Worm (Caenorhabditis elegans): ENCODE results near the gene fbxb-81.
"Not testable (repeated sequence)": the region's sequence is repeated elsewhere in the genome, so short reads cannot be mapped to it uniquely, and the experiment has no call there.

The fbxb-81 gene

DNA sequence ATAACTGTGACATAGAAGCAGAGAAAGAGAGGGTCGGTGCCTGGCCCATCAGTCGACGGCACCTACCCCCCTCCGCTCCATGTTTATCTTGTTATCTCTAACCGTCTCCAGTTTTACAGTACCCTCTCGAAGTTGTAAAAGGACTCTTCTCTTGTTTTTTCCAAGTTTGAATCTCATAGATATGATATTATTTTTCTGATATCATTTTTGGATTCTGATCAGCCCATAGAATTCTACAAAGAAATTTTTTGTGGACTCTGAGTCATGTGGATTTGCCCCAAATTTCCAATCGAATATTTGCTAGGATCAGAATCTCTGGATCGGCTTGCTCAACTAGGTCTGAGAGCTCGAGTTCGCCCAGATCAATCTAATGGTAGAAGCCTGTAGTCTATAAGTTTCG, 26.4 kb downstream of the fbxb-81 start, which contains the start of gene C29F9.6:
TSS of gene C29F9.6 (plus strand) at position 301 of the 400 bp plus-strand sequence.
- TF ChIP-seq K09A11.1 (tag; optimal IDR thresholded peaks at IDR 0.05; ENCODE audit: insufficient read depth), result no peak
- TF ChIP-seq ceh-31 (tag; optimal IDR thresholded peaks at IDR 0.05), result no peak
- no peak for TF ChIP-seq K02D7.2 (tag; optimal IDR thresholded peaks at IDR 0.05)
- TF ChIP-seq sdc-2 (tag; optimal IDR thresholded peaks at IDR 0.05), result no peak
- no peak for TF ChIP-seq hlh-15 (tag; optimal IDR thresholded peaks at IDR 0.05)
- no peak for TF ChIP-seq unc-55 (GFP tag; optimal IDR thresholded peaks at IDR 0.05)
- no peak for TF ChIP-seq lim-6 (tag; optimal IDR thresholded peaks at IDR 0.05)
- no peak for TF ChIP-seq ahr-1 (tag; optimal IDR thresholded peaks at IDR 0.05)
- TF ChIP-seq pha-4 (tag; optimal IDR thresholded peaks at IDR 0.05), result no peak
- TF ChIP-seq ceh-34 (tag; optimal IDR thresholded peaks at IDR 0.05), result no peak
- TF ChIP-seq C38D4.7 (GFP tag; optimal IDR thresholded peaks at IDR 0.05), result no peak

DNA sequence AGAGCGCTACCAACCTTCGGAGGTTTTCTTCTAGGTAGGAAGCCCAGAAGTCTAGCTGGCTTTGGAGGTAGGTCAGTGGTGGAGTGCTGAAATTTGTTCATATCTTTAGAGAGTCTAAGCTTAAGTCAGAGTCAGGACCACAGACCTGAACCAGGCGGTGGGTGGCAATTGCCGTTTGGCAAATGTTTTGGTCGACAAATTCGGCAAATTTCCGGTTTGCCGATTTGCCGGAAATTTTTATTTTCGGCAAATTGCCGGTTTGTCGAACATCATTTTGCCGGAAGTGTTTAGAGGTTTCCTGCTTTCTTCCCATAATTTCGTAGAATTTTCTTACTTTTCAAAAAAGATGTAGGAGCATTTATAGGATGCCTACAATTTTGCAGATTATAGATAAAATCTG, 42.2 kb downstream of the fbxb-81 start, which contains the start of gene C29F9.9:
TSS of gene C29F9.9 (minus strand) at position 101 of the 400 bp plus-strand sequence.
- not testable (repeated sequence) for TF ChIP-seq C38D4.7 (GFP tag; optimal IDR thresholded peaks at IDR 0.05); ceh-48 (tag; optimal IDR thresholded peaks at IDR 0.05); ceh-30 (tag; optimal IDR thresholded peaks at IDR 0.05)

DNA sequence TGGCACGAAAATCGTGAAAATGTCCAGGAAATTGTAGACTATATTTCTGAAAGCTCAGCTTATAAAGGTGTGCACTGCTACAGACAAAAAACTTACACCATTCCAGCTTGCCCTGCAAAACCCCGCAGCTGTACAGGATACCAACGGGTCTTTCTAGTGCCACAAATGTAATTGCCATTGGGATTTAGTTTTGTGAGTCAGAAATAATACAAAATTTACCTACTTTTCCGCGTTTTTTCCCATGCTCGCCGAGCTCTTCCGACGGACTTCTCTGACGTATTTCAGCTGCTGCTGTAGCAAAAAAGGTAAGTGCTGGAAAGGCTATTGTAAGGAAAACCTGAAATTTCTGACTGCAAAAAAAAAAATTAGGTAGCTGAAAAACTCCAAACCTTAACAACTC, 44.0 kb downstream of the fbxb-81 start, which contains the start of gene C29F9.8:
TSS of gene C29F9.8 (minus strand) at position 101 of the 400 bp plus-strand sequence.
- TF ChIP-seq elt-4, elt-2, che-1 (tag; optimal IDR thresholded peaks at IDR 0.05): not testable (repeated sequence)

DNA sequence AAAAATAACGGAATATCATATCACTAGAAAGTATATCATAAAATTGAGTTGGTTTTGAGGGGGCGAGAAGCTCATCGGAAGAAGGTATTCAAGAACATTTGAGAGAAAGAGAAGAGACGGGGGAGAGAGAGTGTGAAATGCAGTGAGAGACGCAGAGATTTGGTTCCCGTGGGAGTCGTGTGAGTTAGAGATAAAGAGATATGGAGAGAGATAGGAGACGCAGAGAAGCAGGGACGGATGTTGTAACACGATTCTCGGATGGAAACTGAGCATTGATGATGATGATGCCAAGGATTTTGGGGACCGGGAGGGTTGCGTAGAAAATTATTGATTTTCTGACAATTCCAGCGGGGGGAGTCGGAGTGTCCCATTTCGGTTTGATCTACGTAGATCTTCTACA, 44.8 kb downstream of the fbxb-81 start:
- TF ChIP-seq madf-2 (tag; optimal IDR thresholded peaks at IDR 0.05) (no peak), sox-4 (tag; optimal IDR thresholded peaks at IDR 0.05) (no peak), unc-55 (GFP tag; optimal IDR thresholded peaks at IDR 0.05) (peak; percentile 55), pros-1 (tag; optimal IDR thresholded peaks at IDR 0.05) (no peak), nfya-1 (tag; optimal IDR thresholded peaks at IDR 0.05) (peak; percentile 30), pax-1 (tag; optimal IDR thresholded peaks at IDR 0.05) (no peak), ets-4 (tag; optimal IDR thresholded peaks at IDR 0.05) (no peak), ceh-30 (tag; optimal IDR thresholded peaks at IDR 0.05) (peak; percentile 21), unc-3 (GFP tag; conservative IDR thresholded peaks at IDR 0.05) (no peak), unc-3 (tag; optimal IDR thresholded peaks at IDR 0.05) (no peak), npax-4 (tag; optimal IDR thresholded peaks at IDR 0.05) (no peak), syd-9 (tag; optimal IDR thresholded peaks at IDR 0.05) (no peak), hlh-13 (GFP tag; optimal IDR thresholded peaks at IDR 0.05) (no peak), che-1 (tag; optimal IDR thresholded peaks at IDR 0.05) (no peak), C38D4.7 (GFP tag; optimal IDR thresholded peaks at IDR 0.05) (no peak), pha-4 (tag; optimal IDR thresholded peaks at IDR 0.05) (no peak), ztf-16 (tag; optimal IDR thresholded peaks at IDR 0.05) (no peak), ceh-31 (tag; optimal IDR thresholded peaks at IDR 0.05) (peak; percentile 15), hlh-30 (tag; optimal IDR thresholded peaks at IDR 0.05; ENCODE audit: insufficient read depth) (no peak), pag-3 (tag; optimal IDR thresholded peaks at IDR 0.05; ENCODE audit: borderline replicate concordance) (no peak), odd-2 (tag; optimal IDR thresholded peaks at IDR 0.05) (no peak), pqm-1 (tag; optimal IDR thresholded peaks at IDR 0.05) (no peak), ceh-34 (tag; optimal IDR thresholded peaks at IDR 0.05) (peak; percentile 60), elt-4 (tag; optimal IDR thresholded peaks at IDR 0.05) (no peak), lin-11 (tag; optimal IDR thresholded peaks at IDR 0.05) (no peak), sox-2 (GFP tag; IDR thresholded peaks at IDR 0.05) (no peak), hlh-8 (tag; optimal IDR thresholded peaks at IDR 0.05) (no peak), rnt-1 (tag; optimal IDR thresholded peaks at IDR 0.05) (no peak), C08G9.2 (tag; optimal IDR thresholded peaks at IDR 0.05) (peak; percentile 38), ahr-1 (tag; optimal IDR thresholded peaks at IDR 0.05) (no peak), pat-9 (tag; optimal IDR thresholded peaks at IDR 0.05) (peak; percentile 59), eyg-1 (tag; optimal IDR thresholded peaks at IDR 0.05) (no peak), elt-2 (tag; optimal IDR thresholded peaks at IDR 0.05) (no peak), nhr-232 (tag; optimal IDR thresholded peaks at IDR 0.05) (no peak), ama-1 (optimal IDR thresholded peaks at IDR 0.05) (no peak), fkh-10 (GFP tag; optimal IDR thresholded peaks at IDR 0.05) (no peak), fkh-6 (tag; optimal IDR thresholded peaks at IDR 0.05) (no peak), ceh-22 (tag; optimal IDR thresholded peaks at IDR 0.05) (no peak), ceh-24 (tag; optimal IDR thresholded peaks at IDR 0.05) (no peak), gmeb-2 (tag; optimal IDR thresholded peaks at IDR 0.05) (no peak)

Measured in whole organism, late embryonic.